Worm (Caenorhabditis elegans) whole organism, midembryonic: ENCODE results near the gene sre-7.
"Not testable (repeated sequence)": the region's sequence is repeated elsewhere in the genome, so short reads cannot be mapped to it uniquely, and the experiment has no call there.

Experiments used
- T22C8.4 ChIP-seq: fragments of 200-800 bp; sonication (Bioruptor generic); IDR thresholded peaks from 2 replicates; pipeline ENCODE4 v1.3.6; 2022; ENCODE audit warnings: missing genetic modification characterization, missing compliant biosample characterization
- cog-1 ChIP-seq: sonication (generic microtip); optimal IDR thresholded peaks from 2 replicates; lab custom pipeline; 2016; ENCODE audit warnings: missing genetic modification characterization, missing compliant biosample characterization
- flt-1 ChIP-seq: fragments of 200-800 bp; sonication (Bioruptor generic); IDR thresholded peaks from 2 replicates; pipeline ENCODE4 v1.3.6; 2022; ENCODE audit warnings: missing genetic modification characterization, missing compliant biosample characterization
- klf-2 ChIP-seq: fragments of 200-800 bp; sonication (Bioruptor generic); conservative IDR thresholded peaks from 2 replicates; pipeline ENCODE4 v1.3.6; 2022; ENCODE audit warnings: missing genetic modification reagents, missing genetic modification characterization, missing compliant biosample characterization
- med-1 ChIP-seq: sonication (generic microtip); optimal IDR thresholded peaks from 2 replicates; lab custom pipeline; 2017; ENCODE audit warnings: missing genetic modification characterization, mild to moderate bottlenecking, missing compliant biosample characterization, antibody characterized with exemption, missing genetic modification reagents; ENCODE audit not compliant: insufficient read depth
- ref-1 ChIP-seq: fragments of 200-800 bp; sonication (Bioruptor generic); conservative IDR thresholded peaks from 2 replicates; pipeline ENCODE4 v1.3.6; 2022; ENCODE audit warnings: missing genetic modification reagents, missing genetic modification characterization, missing compliant biosample characterization
- tab-1 ChIP-seq: fragments of 200-800 bp; sonication (Bioruptor generic); IDR thresholded peaks from 2 replicates; pipeline ENCODE4 v1.3.6; 2022; ENCODE audit warnings: missing genetic modification characterization, missing compliant biosample characterization
- ztf-23 ChIP-seq: fragments of 200-800 bp; sonication (Bioruptor generic); IDR thresholded peaks from 2 replicates; pipeline ENCODE4 v1.3.6; 2022; ENCODE audit warnings: missing genetic modification reagents, missing genetic modification characterization, missing compliant biosample characterization
- ztf-29 ChIP-seq: fragments of 200-800 bp; sonication (Bioruptor generic); IDR thresholded peaks from 2 replicates; pipeline ENCODE4 v1.3.6; 2022; ENCODE audit warnings: missing genetic modification reagents, missing genetic modification characterization, missing compliant biosample characterization

The sre-7 gene

ce11 chrV:14243904-14244303 lies at the start of gene sre-7:
Gene sre-7 (plus strand): TSS chrV:14244204.
- no peak for TF ChIP-seq flt-1 (GFP tag; lab: Robert Waterston, UW)

DNA sequence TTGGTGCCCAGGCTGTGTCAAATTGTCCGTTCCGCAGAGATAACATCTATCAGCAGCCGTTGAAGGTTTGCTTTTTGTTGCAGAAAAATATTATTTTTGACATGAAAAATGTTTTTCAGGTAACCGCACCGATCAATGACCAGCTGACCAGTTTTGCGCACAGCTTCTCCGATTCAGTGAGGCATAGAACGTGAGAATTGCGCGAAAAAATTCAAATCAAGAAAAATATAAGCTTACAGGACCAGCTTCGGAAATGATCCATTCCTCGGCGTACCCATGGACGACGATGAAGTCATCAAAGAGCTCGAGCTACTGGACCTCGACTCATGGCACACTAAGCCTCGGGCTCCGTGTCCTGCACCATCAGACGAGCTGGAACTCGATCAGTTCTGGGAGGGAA lies 49.5 kb upstream of the sre-7 start:
- no peak for TF ChIP-seq T22C8.4 (GFP tag; lab: Robert Waterston, UW)
- no peak for TF ChIP-seq med-1 (GFP tag; lab: Kevin White, UChicago)
- TF ChIP-seq flt-1 (GFP tag; lab: Robert Waterston, UW), result no peak
- TF ChIP-seq ztf-23 (GFP tag; lab: Robert Waterston, UW), result no peak
- TF ChIP-seq tab-1, result no peak
- no peak for TF ChIP-seq ztf-29 (GFP tag; lab: Robert Waterston, UW)
- no peak for TF ChIP-seq cog-1 (tag; lab: Kevin White, UChicago)

ce11 chrV:14197651-14198050 lies 46.4 kb upstream of the sre-7 start:
- no peak for TF ChIP-seq ref-1 (GFP tag; lab: Robert Waterston, UW)
- no peak for TF ChIP-seq T22C8.4 (GFP tag; lab: Robert Waterston, UW)
- no peak for TF ChIP-seq ztf-29 (GFP tag; lab: Robert Waterston, UW)
- no peak for TF ChIP-seq tab-1
- TF ChIP-seq ztf-23 (GFP tag; lab: Robert Waterston, UW), result no peak
- no peak for TF ChIP-seq flt-1 (GFP tag; lab: Robert Waterston, UW)
- no peak for TF ChIP-seq cog-1 (tag; lab: Kevin White, UChicago)
- TF ChIP-seq med-1 (GFP tag; lab: Kevin White, UChicago), result no peak

DNA sequence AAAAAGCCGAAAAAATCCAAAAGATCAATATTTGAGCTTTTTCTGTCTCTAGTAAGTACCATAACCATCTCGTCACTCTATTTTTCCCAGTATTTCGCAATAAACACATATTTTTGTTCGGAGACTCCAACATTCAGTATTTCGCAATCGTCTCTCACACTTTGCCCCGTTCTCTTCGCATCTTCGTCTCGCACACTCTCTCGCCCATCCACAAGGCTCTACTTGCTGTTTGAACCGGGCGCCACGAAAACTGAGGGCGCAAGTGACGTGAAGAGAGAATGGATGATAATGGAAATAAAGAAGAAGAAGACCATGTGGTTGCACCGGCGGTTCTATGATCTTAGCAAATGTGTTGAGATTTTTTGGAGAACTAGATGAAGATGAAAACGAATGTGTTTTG lies 43.9 kb upstream of the sre-7 start:
- TF ChIP-seq ztf-29 (GFP tag; lab: Robert Waterston, UW), result no peak
- no peak for TF ChIP-seq cog-1 (tag; lab: Kevin White, UChicago)
- no peak for TF ChIP-seq klf-2 (GFP tag; lab: Robert Waterston, UW)

DNA sequence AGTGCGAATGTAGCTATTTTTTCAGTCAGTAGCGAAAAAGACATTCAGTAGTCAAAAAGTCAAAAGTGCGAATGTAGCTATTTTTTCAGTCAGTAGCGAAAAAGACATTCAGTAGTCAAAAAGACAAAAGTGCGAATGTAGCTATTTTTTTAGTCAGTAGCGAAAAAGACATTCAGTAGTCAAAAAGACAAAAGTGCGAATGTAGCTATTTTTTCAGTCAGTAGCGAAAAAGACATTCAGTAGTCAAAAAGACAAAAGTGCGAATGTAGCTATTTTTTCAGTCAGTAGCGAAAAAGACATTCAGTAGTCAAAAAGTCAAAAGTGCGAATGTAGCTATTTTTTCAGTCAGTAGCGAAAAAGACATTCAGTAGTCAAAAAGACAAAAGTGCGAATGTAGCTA lies 38.8 kb upstream of the sre-7 start, which contains the start of gene T16A9.3:
TSS of gene T16A9.3 (plus strand) at position 301 of the 400 bp plus-strand sequence.
- not testable (repeated sequence) for TF ChIP-seq med-1 (GFP tag; lab: Kevin White, UChicago); klf-2 (GFP tag; lab: Robert Waterston, UW); tab-1

- TF ChIP-seq ref-1 (GFP tag; lab: Robert Waterston, UW) (no peak), med-1 (GFP tag; lab: Kevin White, UChicago) (no peak), ztf-23 (GFP tag; lab: Robert Waterston, UW) (no peak), flt-1 (GFP tag; lab: Robert Waterston, UW) (no peak)
These were observed 33.3 kb upstream of the sre-7 start, which contains the start of gene str-230 for ce11 chrV:14210743-14211142. Gene str-230 (minus strand): TSS chrV:14210843.

ce11 chrV:14212813-14213212 lies 31.2 kb upstream of the sre-7 start:
- TF ChIP-seq med-1 (GFP tag; lab: Kevin White, UChicago) (no peak), ztf-23 (GFP tag; lab: Robert Waterston, UW) (no peak), ref-1 (GFP tag; lab: Robert Waterston, UW) (no peak), ztf-29 (GFP tag; lab: Robert Waterston, UW) (no peak), T22C8.4 (GFP tag; lab: Robert Waterston, UW) (no peak), klf-2 (GFP tag; lab: Robert Waterston, UW) (no peak)

DNA sequence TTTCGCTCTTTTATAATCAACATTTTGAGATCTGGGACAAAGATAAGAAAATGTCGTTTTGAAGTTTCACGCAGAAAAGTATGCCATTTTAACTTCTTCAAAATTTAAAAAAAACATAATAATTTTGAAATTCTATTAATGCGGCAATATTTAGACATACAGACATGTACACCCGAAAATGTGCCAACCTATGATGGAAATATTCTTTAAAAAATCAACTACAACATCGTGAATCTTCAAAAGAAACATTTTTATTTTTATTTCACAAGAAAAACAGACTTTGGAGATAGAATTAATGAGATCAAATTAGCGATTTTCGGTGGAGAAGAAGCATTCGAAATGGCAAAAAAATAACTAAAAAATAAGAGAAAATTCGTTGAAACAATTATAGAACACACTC lies 28.9 kb upstream of the sre-7 start, which contains the start of gene T16A9.5:
TSS of gene T16A9.5 (minus strand) at position 101 of the 400 bp plus-strand sequence.
- TF ChIP-seq tab-1 (no peak), T22C8.4 (GFP tag; lab: Robert Waterston, UW) (no peak), klf-2 (GFP tag; lab: Robert Waterston, UW) (no peak), med-1 (GFP tag; lab: Kevin White, UChicago) (no peak)

DNA sequence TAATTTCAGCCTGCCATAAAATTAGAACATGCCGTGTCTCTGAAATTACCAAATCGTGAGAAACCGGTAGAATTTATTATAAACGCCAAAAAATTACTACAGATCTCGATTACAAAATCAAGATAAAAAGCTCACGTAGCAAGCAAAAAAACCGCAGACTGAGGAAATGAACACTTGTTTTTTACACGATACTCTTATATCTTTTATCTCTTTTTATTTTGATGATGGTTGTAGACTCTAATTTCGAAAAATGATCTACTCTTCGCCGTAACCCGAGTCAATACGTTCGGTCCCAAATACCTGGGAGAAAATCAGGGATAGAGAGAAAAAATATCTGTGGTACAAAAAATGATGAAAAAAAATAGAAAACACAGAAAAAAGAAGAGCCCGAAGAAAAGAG lies 20.9 kb upstream of the sre-7 start:
- TF ChIP-seq tab-1 (no peak), cog-1 (tag; lab: Kevin White, UChicago) (no peak), T22C8.4 (GFP tag; lab: Robert Waterston, UW) (no peak), ztf-23 (GFP tag; lab: Robert Waterston, UW) (no peak), klf-2 (GFP tag; lab: Robert Waterston, UW) (no peak), med-1 (GFP tag; lab: Kevin White, UChicago) (no peak), ztf-29 (GFP tag; lab: Robert Waterston, UW) (no peak), flt-1 (GFP tag; lab: Robert Waterston, UW) (no peak), ref-1 (GFP tag; lab: Robert Waterston, UW) (no peak)

DNA sequence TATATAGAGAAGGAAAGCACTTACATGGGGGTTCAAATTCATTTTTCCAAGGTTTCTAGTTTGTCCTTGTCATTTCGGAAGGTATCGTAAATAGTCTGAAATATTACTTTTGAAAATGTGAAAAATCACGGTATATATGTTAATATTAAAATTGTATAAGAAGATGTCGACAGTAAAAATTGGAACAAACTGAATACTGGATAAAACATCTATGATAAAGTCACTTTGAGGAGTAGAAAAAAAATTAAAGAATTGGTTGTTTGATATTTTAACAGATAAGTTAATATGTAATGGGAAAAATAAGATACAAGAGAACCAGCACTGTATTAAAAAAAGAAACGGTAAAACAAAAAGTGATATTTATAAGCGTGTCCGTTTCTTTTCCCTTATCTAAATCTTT lies 17.6 kb upstream of the sre-7 start, which contains the start of gene nep-21:
TSS of gene nep-21 (minus strand) at position 101 of the 400 bp plus-strand sequence.
- TF ChIP-seq flt-1 (GFP tag; lab: Robert Waterston, UW) (no peak), ref-1 (GFP tag; lab: Robert Waterston, UW) (no peak), tab-1 (no peak), T22C8.4 (GFP tag; lab: Robert Waterston, UW) (no peak), cog-1 (tag; lab: Kevin White, UChicago) (no peak), med-1 (GFP tag; lab: Kevin White, UChicago) (no peak), ztf-23 (GFP tag; lab: Robert Waterston, UW) (no peak), klf-2 (GFP tag; lab: Robert Waterston, UW) (no peak), ztf-29 (GFP tag; lab: Robert Waterston, UW) (no peak)
